Worm (Caenorhabditis elegans) whole organism, L3 larva: ENCODE data around the gene aipr-1.
A peak's percentile ranks its signal among the peaks of the same experiment; 100 is the strongest.

Experiments used
- aly-2 ChIP-seq: fragments of 150-350 bp; optimal IDR thresholded peaks from 2 replicates; lab custom pipeline; 2014; ENCODE audit warnings: missing biosample characterization, missing genetic modification characterization
- ceh-16 ChIP-seq: sonication (generic microtip); optimal IDR thresholded peaks from 2 replicates; lab custom pipeline; 2017; ENCODE audit warnings: missing biosample characterization, missing genetic modification characterization
- ceh-9 ChIP-seq: sonication (generic microtip); optimal IDR thresholded peaks from 2 replicates; lab custom pipeline; 2018; ENCODE audit warnings: missing biosample characterization, missing genetic modification characterization
- egl-27 ChIP-seq: sonication (generic microtip); optimal IDR thresholded peaks from 4 replicates; lab custom pipeline; 2017; ENCODE audit warnings: missing biosample characterization, missing genetic modification reagents, missing genetic modification characterization
- egl-5 ChIP-seq: fragments of 150-350 bp; optimal IDR thresholded peaks from 2 replicates; lab custom pipeline; 2017; ENCODE audit warnings: missing biosample characterization, missing genetic modification reagents, missing genetic modification characterization, inconsistent platforms
- elt-1 ChIP-seq: fragments of 150-350 bp; optimal IDR thresholded peaks from 2 replicates; lab custom pipeline; 2014; ENCODE audit warnings: missing biosample characterization, missing genetic modification characterization
- elt-2 ChIP-seq: sonication (generic microtip); optimal IDR thresholded peaks from 2 replicates; lab custom pipeline; 2016; ENCODE audit warnings: missing genetic modification reagents, mild to moderate bottlenecking, missing genetic modification characterization, missing compliant biosample characterization
- fkh-10 ChIP-seq: sonication (generic microtip); optimal IDR thresholded peaks from 2 replicates; lab custom pipeline; 2017; ENCODE audit warnings: missing biosample characterization, missing genetic modification reagents, missing genetic modification characterization
- fkh-2 ChIP-seq: fragments of 150-350 bp; optimal IDR thresholded peaks from 2 replicates; lab custom pipeline; 2014; ENCODE audit warnings: missing biosample characterization, missing genetic modification reagents, missing genetic modification characterization
- fos-1 ChIP-seq: fragments of 150-350 bp; optimal IDR thresholded peaks from 2 replicates; lab custom pipeline; 2014; ENCODE audit warnings: missing biosample characterization, missing genetic modification characterization
- hmg-11 ChIP-seq: sonication (generic microtip); optimal IDR thresholded peaks from 2 replicates; lab custom pipeline; 2016; ENCODE audit warnings: missing genetic modification characterization, missing compliant biosample characterization
- jun-1 ChIP-seq: fragments of 150-350 bp; optimal IDR thresholded peaks from 2 replicates; lab custom pipeline; 2014; ENCODE audit warnings: missing biosample characterization, missing genetic modification reagents, missing genetic modification characterization
- lin-15B ChIP-seq: fragments of 150-350 bp; optimal IDR thresholded peaks from 2 replicates; lab custom pipeline; 2014; ENCODE audit warnings: missing biosample characterization, missing genetic modification characterization
- lsy-12 ChIP-seq: sonication (generic microtip); optimal IDR thresholded peaks from 2 replicates; lab custom pipeline; 2016; ENCODE audit warnings: mild to moderate bottlenecking, missing genetic modification characterization, missing compliant biosample characterization
- mdl-1 ChIP-seq: fragments of 150-350 bp; optimal IDR thresholded peaks from 2 replicates; lab custom pipeline; 2014; ENCODE audit warnings: missing biosample characterization, missing genetic modification characterization
- mml-1 ChIP-seq: fragments of 150-350 bp; sonication (generic microtip); optimal IDR thresholded peaks from 3 replicates; lab custom pipeline; 2014; ENCODE audit warnings: missing biosample characterization, missing genetic modification characterization
- nfya-1 ChIP-seq: sonication (generic microtip); optimal IDR thresholded peaks from 2 replicates; lab custom pipeline; 2017; ENCODE audit warnings: missing genetic modification characterization, mild to moderate bottlenecking, missing compliant biosample characterization, antibody characterized with exemption, moderate library complexity; ENCODE audit not compliant: insufficient read depth
- nhr-11 ChIP-seq: fragments of 150-350 bp; optimal IDR thresholded peaks from 2 replicates; lab custom pipeline; 2014; ENCODE audit warnings: missing biosample characterization, missing genetic modification characterization
- nhr-12 ChIP-seq: fragments of 150-350 bp; optimal IDR thresholded peaks from 2 replicates; lab custom pipeline; 2014; ENCODE audit warnings: missing biosample characterization, missing genetic modification characterization
- nhr-23 ChIP-seq: fragments of 150-350 bp; optimal IDR thresholded peaks from 2 replicates; lab custom pipeline; 2014; ENCODE audit warnings: missing biosample characterization, missing genetic modification reagents, missing genetic modification characterization
- nhr-237 ChIP-seq: fragments of 150-350 bp; optimal IDR thresholded peaks from 2 replicates; lab custom pipeline; 2014; ENCODE audit warnings: missing biosample characterization, missing genetic modification characterization
- nhr-25 ChIP-seq: sonication (generic microtip); optimal IDR thresholded peaks from 2 replicates; lab custom pipeline; 2017; ENCODE audit warnings: missing biosample characterization, missing genetic modification characterization
- nhr-43 ChIP-seq: sonication (generic microtip); optimal IDR thresholded peaks from 2 replicates; lab custom pipeline; 2016; ENCODE audit warnings: mild to moderate bottlenecking, missing genetic modification characterization, missing compliant biosample characterization; ENCODE audit not compliant: poor library complexity, severe bottlenecking
- nhr-76 ChIP-seq: fragments of 150-350 bp; sonication (generic microtip); optimal IDR thresholded peaks from 5 replicates; lab custom pipeline; 2014; ENCODE audit warnings: missing biosample characterization, missing genetic modification characterization
- pha-4 ChIP-seq: fragments of 150-350 bp; optimal IDR thresholded peaks from 2 replicates; lab custom pipeline; 2014; ENCODE audit warnings: missing biosample characterization, missing genetic modification reagents, missing genetic modification characterization
- pqm-1 ChIP-seq: fragments of 150-350 bp; optimal IDR thresholded peaks from 2 replicates; lab custom pipeline; 2017; ENCODE audit warnings: missing biosample characterization, missing genetic modification characterization, inconsistent platforms
- sea-2 ChIP-seq: fragments of 150-350 bp; sonication (generic microtip); optimal IDR thresholded peaks from 4 replicates; lab custom pipeline; 2014; ENCODE audit warnings: missing biosample characterization, missing genetic modification reagents, missing genetic modification characterization
- skn-1 ChIP-seq: fragments of 150-350 bp; optimal IDR thresholded peaks from 2 replicates; lab custom pipeline; 2014; ENCODE audit warnings: missing biosample characterization, missing genetic modification characterization
- snpc-4 ChIP-seq: fragments of 150-350 bp; optimal IDR thresholded peaks from 2 replicates; lab custom pipeline; 2014; ENCODE audit warnings: missing biosample characterization, missing genetic modification characterization
- ztf-11 ChIP-seq: fragments of 150-350 bp; optimal IDR thresholded peaks from 2 replicates; lab custom pipeline; 2014; ENCODE audit warnings: missing biosample characterization, missing genetic modification characterization
- ztf-4 ChIP-seq: fragments of 150-350 bp; optimal IDR thresholded peaks from 2 replicates; lab custom pipeline; 2014; ENCODE audit warnings: missing biosample characterization, missing genetic modification characterization

aipr-1 gene

DNA sequence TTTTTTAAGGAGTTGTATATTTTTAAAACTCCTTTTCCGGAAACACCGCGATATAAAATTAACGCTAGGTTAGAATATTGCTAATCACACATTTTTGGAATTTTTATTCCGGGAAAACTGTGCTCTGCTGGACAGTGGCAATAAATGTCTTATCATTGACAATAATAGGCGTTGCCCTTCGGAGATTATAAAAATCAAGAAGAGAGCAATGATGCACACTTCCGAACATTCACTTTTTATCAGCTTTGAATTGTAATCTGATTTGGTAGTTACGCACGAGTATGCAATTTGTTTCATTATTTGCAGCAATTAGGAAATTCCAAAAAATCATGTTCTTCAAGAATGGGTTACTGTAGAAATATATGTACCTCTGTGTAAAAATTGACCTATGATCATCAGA lies 22.1 kb upstream of the aipr-1 start:
- TF ChIP-seq jun-1 (tag; lab: Kevin White, UChicago) (peak; percentile 79), elt-2 (tag; lab: Kevin White, UChicago) (peak; percentile 88), fkh-2 (tag; lab: Kevin White, UChicago) (no peak), pqm-1 (tag; lab: Kevin White, UChicago) (peak; percentile 65)

DNA sequence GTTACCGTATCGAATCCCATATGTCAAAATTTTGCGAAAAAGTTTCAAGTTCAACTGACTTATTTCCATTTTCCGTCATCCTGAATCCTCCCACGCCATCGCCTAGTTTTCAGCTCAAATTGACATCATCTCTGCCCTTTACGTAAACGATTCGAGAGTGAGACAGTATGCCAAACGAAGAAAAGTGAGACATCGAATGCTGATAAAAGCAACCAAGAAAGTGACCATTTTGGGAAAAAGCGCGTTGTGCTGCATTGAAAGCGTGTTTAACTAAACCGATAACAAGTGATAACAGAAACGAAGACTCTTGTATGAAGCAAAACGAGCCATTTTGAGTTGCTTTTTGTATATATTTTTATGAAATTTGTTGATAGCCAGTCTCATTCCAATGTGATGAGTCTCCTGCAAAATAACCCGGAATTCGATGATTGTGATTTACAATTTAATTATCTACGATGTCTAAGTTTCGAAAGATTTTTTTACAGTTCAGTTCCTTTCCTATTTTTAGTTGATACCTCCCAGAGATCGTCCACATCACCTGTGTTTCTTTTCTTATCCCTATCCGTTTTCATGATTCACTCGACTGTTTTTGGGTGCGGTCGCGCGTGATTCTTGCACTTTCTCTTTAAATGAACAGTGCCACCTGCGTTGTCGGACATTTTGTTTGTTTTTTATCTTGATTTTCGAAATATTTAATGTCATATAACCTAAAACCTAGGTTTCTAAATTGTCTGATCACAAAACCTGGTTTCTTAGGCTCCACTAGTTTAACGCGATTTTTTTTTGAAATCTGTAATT lies 21.4 kb upstream of the aipr-1 start:
- peak; percentile 50 for TF ChIP-seq skn-1 (tag; lab: Kevin White, UChicago)
- TF ChIP-seq pha-4 (tag; lab: Kevin White, UChicago), result peak; percentile 36
- peak; percentile 90 for TF ChIP-seq pqm-1 (tag; lab: Kevin White, UChicago)
- TF ChIP-seq elt-2 (tag; lab: Kevin White, UChicago), result peak; percentile 93
- TF ChIP-seq ztf-4, result no peak

DNA sequence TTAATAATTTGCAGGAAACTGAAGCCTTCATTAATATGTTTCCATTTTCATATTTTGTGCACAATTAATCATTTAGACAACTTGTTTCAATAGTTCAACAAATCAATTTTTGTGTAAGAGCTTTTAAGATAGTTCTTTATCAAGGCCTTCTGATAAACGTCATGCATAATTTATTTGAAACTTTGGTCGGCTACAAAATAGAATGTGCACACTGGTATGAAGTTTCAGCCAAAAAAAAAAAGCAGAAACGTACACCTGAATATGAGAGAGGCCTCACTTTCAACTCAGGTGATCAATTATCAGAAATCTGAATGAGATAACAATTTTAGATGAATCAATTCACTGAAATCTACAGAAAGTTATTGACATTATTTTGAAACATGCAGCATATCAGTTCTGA lies 20.4 kb upstream of the aipr-1 start:
- TF ChIP-seq pqm-1 (tag; lab: Kevin White, UChicago), result peak; percentile 23
- no peak for TF ChIP-seq nhr-43 (tag; lab: Kevin White, UChicago)
- TF ChIP-seq ztf-11 (tag; lab: Kevin White, UChicago), result no peak
- no peak for TF ChIP-seq lsy-12 (tag; lab: Kevin White, UChicago)
- TF ChIP-seq elt-2 (tag; lab: Kevin White, UChicago), result peak; percentile 72

DNA sequence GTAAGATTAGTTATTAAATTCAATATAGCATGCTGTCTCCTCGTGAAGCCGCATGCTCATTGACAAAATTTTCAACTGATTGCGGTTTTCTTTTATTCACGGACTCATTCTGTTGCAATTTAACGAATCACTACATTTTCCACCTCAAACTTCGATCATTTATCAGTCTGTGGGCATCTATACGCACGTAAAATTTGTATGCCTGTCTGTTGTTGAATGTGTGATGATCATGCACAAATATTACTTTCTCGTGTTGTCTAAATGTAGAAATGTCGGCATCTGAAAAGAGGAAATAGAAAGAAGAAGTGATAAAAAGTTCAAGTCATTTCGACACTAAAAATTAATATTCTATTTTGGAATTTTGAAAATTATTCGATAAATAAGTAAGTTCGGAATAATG lies 18.5 kb upstream of the aipr-1 start:
- TF ChIP-seq fkh-10 (GFP tag; lab: Kevin White, UChicago) (no peak), egl-5 (no peak), elt-2 (tag; lab: Kevin White, UChicago) (peak; percentile 84), fkh-2 (tag; lab: Kevin White, UChicago) (no peak), mdl-1 (tag; lab: Kevin White, UChicago) (peak; percentile 30), nhr-25 (no peak), pha-4 (tag; lab: Kevin White, UChicago) (peak; percentile 24), pqm-1 (tag; lab: Kevin White, UChicago) (peak; percentile 67), lin-15B (tag; lab: Kevin White, UChicago) (no peak), nhr-11 (tag; lab: Kevin White, UChicago) (no peak), elt-1 (tag; lab: Kevin White, UChicago) (no peak), aly-2 (tag; lab: Kevin White, UChicago) (no peak)

DNA sequence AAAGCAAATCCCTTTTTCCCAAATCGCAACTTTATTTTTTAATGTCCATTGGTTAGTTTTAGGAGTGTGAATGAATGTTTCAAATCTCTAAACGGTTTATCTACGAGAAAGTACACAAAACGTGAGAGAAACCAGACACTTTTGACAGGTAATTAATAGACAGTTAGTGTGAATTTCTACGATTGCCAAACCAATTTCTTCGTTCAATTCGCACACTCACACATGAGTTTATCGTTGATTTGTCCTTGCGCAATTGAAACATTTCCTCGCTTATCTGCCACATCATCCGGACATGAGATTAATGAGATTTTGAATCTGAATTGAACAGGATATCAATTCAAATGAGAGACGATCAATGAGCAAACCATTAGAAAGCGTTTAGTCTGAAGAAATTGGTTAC lies 16.2 kb upstream of the aipr-1 start:
- TF ChIP-seq egl-27 (tag; lab: Kevin White, UChicago) (no peak), nhr-76 (tag; lab: Kevin White, UChicago) (no peak), ztf-11 (tag; lab: Kevin White, UChicago) (no peak), lin-15B (tag; lab: Kevin White, UChicago) (no peak), elt-1 (tag; lab: Kevin White, UChicago) (no peak), mdl-1 (tag; lab: Kevin White, UChicago) (no peak), nhr-237 (tag; lab: Kevin White, UChicago) (no peak), nfya-1 (no peak), ceh-16 (tag; lab: Kevin White, UChicago) (no peak), fos-1 (tag; lab: Kevin White, UChicago) (no peak), nhr-25 (no peak), ceh-9 (no peak), pqm-1 (tag; lab: Kevin White, UChicago) (no peak), nhr-12 (tag; lab: Kevin White, UChicago) (no peak)
- TF ChIP-seq, all 47 proteins: peak for 0

DNA sequence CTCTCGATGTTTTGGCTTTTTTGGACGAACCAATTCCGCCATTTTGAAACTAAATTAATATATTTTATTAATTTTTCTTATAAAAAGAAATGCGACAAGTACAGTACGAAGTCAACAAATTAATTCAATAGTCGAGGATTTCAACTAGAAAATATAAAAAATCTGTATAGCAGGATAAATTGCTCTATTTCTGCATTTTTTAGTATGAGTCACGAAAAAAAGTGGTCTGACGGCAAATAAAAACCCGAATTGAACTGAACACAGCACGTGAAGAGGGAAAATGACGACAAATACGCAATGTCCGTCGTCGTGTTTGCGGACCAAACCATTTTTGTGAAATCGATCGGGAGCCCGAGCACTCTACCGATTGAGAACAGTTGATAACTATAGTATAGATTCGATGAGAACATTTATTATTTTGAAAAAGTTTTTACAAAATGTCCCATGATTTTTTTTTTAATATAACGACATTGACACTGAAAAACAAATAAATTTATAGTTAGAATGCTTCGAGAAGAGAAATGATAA lies 15.3 kb upstream of the aipr-1 start, which contains the start of gene epg-5:
TSS of gene epg-5 (minus strand) at position 51 of the 528 bp plus-strand sequence.
- TF ChIP-seq elt-2 (tag; lab: Kevin White, UChicago), result peak; percentile 62
- TF ChIP-seq sea-2 (GFP tag; lab: Kevin White, UChicago), result no peak
- TF ChIP-seq jun-1 (tag; lab: Kevin White, UChicago), result no peak
- peak; percentile 41 for TF ChIP-seq egl-5
- TF ChIP-seq nhr-23 (tag; lab: Kevin White, UChicago), result no peak
- peak; percentile 48 for TF ChIP-seq nfya-1
- no peak for TF ChIP-seq fkh-10 (GFP tag; lab: Kevin White, UChicago)
- peak; percentile 20 for TF ChIP-seq hmg-11 (tag; lab: Kevin White, UChicago)
- peak; percentile 47 for TF ChIP-seq pqm-1 (tag; lab: Kevin White, UChicago)
- no peak for TF ChIP-seq ztf-11 (tag; lab: Kevin White, UChicago)
- no peak for TF ChIP-seq nhr-25
- no peak for TF ChIP-seq egl-27 (tag; lab: Kevin White, UChicago)
- no peak for TF ChIP-seq fos-1 (tag; lab: Kevin White, UChicago)
- no peak for TF ChIP-seq nhr-12 (tag; lab: Kevin White, UChicago)
- no peak for TF ChIP-seq ceh-9
- TF ChIP-seq ztf-4, result no peak
- TF ChIP-seq pha-4 (tag; lab: Kevin White, UChicago), result peak; percentile 68
- no peak for TF ChIP-seq snpc-4
- TF ChIP-seq mml-1, result no peak
